Worm (Caenorhabditis elegans) whole organism, L1 larva: ENCODE data around the gene acdh-6.

Source experiments
- aha-1 ChIP-seq: fragments of 150-350 bp; optimal IDR thresholded peaks from 2 replicates; lab custom pipeline; 2014; ENCODE audit warnings: missing biosample characterization, missing genetic modification characterization
- blmp-1 ChIP-seq: fragments of 150-350 bp; optimal IDR thresholded peaks from 2 replicates; lab custom pipeline; 2014; ENCODE audit warnings: missing biosample characterization, missing genetic modification characterization
- ceh-8 ChIP-seq: fragments of 200-800 bp; sonication (Bioruptor generic); optimal IDR thresholded peaks from 2 replicates; lab custom pipeline; 2018; ENCODE audit warnings: mild to moderate bottlenecking, missing genetic modification characterization, moderate library complexity, missing compliant biosample characterization
- dsc-1 ChIP-seq: sonication (generic microtip); optimal IDR thresholded peaks from 2 replicates; lab custom pipeline; 2016; ENCODE audit warnings: mild to moderate bottlenecking, missing genetic modification characterization, missing compliant biosample characterization
- efl-3 ChIP-seq: fragments of 200-800 bp; sonication (Bioruptor generic); optimal IDR thresholded peaks from 2 replicates; lab custom pipeline; 2018; ENCODE audit warnings: mild to moderate bottlenecking, missing genetic modification characterization, missing compliant biosample characterization
- elt-3 ChIP-seq, 6 experiments: fragments of 150-350 bp in 1 of 6; sonication (generic microtip); optimal IDR thresholded peaks; 2 replicates each; lab custom pipeline; 2017 to 2018; ENCODE audit warnings: missing biosample characterization in 6 of 6, missing genetic modification characterization in 6 of 6, inconsistent platforms in 1 of 6
- ets-5 ChIP-seq: fragments of 200-800 bp; sonication (Bioruptor generic); IDR thresholded peaks from 2 replicates; pipeline ENCODE4 v1.3.6; 2022; ENCODE audit warnings: missing genetic modification characterization, missing compliant biosample characterization
- fkh-10 ChIP-seq: sonication (generic microtip); optimal IDR thresholded peaks from 2 replicates; lab custom pipeline; 2017; ENCODE audit warnings: missing biosample characterization, missing genetic modification reagents, missing genetic modification characterization
- hlh-17 ChIP-seq: fragments of 200-800 bp; sonication (Bioruptor generic); optimal IDR thresholded peaks from 2 replicates; lab custom pipeline; 2018; ENCODE audit warnings: missing genetic modification characterization, mild to moderate bottlenecking, missing compliant biosample characterization, moderate library complexity, borderline replicate concordance
- hlh-4 ChIP-seq: sonication (generic microtip); optimal IDR thresholded peaks from 2 replicates; lab custom pipeline; 2016; ENCODE audit warnings: mild to moderate bottlenecking, missing genetic modification characterization, missing compliant biosample characterization
- irx-1 ChIP-seq: sonication (generic microtip); optimal IDR thresholded peaks from 2 replicates; lab custom pipeline; 2016; ENCODE audit warnings: missing genetic modification characterization, missing compliant biosample characterization
- lin-14 ChIP-seq: fragments of 200-800 bp; sonication (Bioruptor generic); optimal IDR thresholded peaks from 2 replicates; lab custom pipeline; 2018; ENCODE audit warnings: mild to moderate bottlenecking, missing genetic modification characterization, moderate library complexity, missing compliant biosample characterization
- lin-35 ChIP-seq, 2 experiments: fragments of 150-350 bp; optimal IDR thresholded peaks; 2 replicates each; lab custom pipeline; 2014; ENCODE audit warnings: missing biosample characterization in 2 of 2, missing genetic modification characterization in 2 of 2, missing genetic modification reagents in 2 of 2
- lin-39 ChIP-seq: fragments of 150-350 bp; optimal IDR thresholded peaks from 2 replicates; lab custom pipeline; 2014; ENCODE audit warnings: missing biosample characterization, missing genetic modification reagents, missing genetic modification characterization
- lsy-2 ChIP-seq, 2 experiments: fragments of 150-350 bp; optimal IDR thresholded peaks; 2 replicates each; lab custom pipeline; 2014; ENCODE audit warnings: missing biosample characterization in 2 of 2, missing genetic modification characterization in 2 of 2
- mef-2 ChIP-seq: fragments of 150-350 bp; optimal IDR thresholded peaks from 2 replicates; lab custom pipeline; 2014; ENCODE audit warnings: missing biosample characterization, missing genetic modification characterization
- mep-1 ChIP-seq: fragments of 150-350 bp; optimal IDR thresholded peaks from 2 replicates; lab custom pipeline; 2014; ENCODE audit warnings: missing biosample characterization, missing genetic modification characterization
- nhr-11 ChIP-seq: fragments of 150-350 bp; optimal IDR thresholded peaks from 2 replicates; lab custom pipeline; 2014; ENCODE audit warnings: missing biosample characterization, missing genetic modification characterization
- nhr-20 ChIP-seq: sonication (generic microtip); optimal IDR thresholded peaks from 2 replicates; lab custom pipeline; 2016; ENCODE audit warnings: mild to moderate bottlenecking, missing genetic modification characterization, missing compliant biosample characterization
- nhr-77 ChIP-seq: fragments of 150-350 bp; optimal IDR thresholded peaks from 2 replicates; lab custom pipeline; 2014; ENCODE audit warnings: missing biosample characterization, missing genetic modification characterization
- nhr-85 ChIP-seq: sonication (generic microtip); peaks from one replicate; lab custom pipeline; 2016; ENCODE audit warnings: missing genetic modification characterization, inconsistent platforms, missing compliant biosample characterization
- nhr-90 ChIP-seq: sonication (generic microtip); optimal IDR thresholded peaks from 2 replicates; lab custom pipeline; 2016; ENCODE audit warnings: mild to moderate bottlenecking, missing genetic modification characterization, missing compliant biosample characterization; ENCODE audit not compliant: poor library complexity
- pag-3 ChIP-seq: sonication (generic microtip); optimal IDR thresholded peaks from 2 replicates; lab custom pipeline; 2017; ENCODE audit warnings: missing genetic modification characterization, mild to moderate bottlenecking, missing compliant biosample characterization, antibody characterized with exemption, borderline replicate concordance; ENCODE audit not compliant: insufficient read depth
- rnt-1 ChIP-seq: sonication (generic microtip); optimal IDR thresholded peaks from 2 replicates; lab custom pipeline; 2016; ENCODE audit warnings: mild to moderate bottlenecking, missing genetic modification characterization, moderate library complexity, missing compliant biosample characterization
- skn-1 ChIP-seq: fragments of 150-350 bp; optimal IDR thresholded peaks from 2 replicates; lab custom pipeline; 2014; ENCODE audit warnings: missing biosample characterization, missing genetic modification characterization
- tbx-2 ChIP-seq: sonication (generic microtip); optimal IDR thresholded peaks from 2 replicates; lab custom pipeline; 2016; ENCODE audit warnings: missing genetic modification characterization, missing compliant biosample characterization
- vab-15 ChIP-seq: sonication (generic microtip); optimal IDR thresholded peaks from 2 replicates; lab custom pipeline; 2017; ENCODE audit warnings: missing genotype, mild to moderate bottlenecking, missing genetic modification characterization, missing compliant biosample characterization
- xbp-1 ChIP-seq: sonication (generic microtip); optimal IDR thresholded peaks from 2 replicates; lab custom pipeline; 2016; ENCODE audit warnings: missing genetic modification characterization, missing compliant biosample characterization
- zag-1 ChIP-seq: fragments of 150-350 bp; optimal IDR thresholded peaks from 2 replicates; lab custom pipeline; 2014; ENCODE audit warnings: missing biosample characterization, missing genetic modification characterization
- ztf-11 ChIP-seq, 2 experiments: sonication (generic microtip); optimal IDR thresholded peaks; 2 replicates each; lab custom pipeline; 2016 to 2017; ENCODE audit warnings: missing genetic modification characterization in 2 of 2, missing biosample characterization in 1 of 2, missing compliant biosample characterization in 1 of 2

Gene acdh-6

DNA sequence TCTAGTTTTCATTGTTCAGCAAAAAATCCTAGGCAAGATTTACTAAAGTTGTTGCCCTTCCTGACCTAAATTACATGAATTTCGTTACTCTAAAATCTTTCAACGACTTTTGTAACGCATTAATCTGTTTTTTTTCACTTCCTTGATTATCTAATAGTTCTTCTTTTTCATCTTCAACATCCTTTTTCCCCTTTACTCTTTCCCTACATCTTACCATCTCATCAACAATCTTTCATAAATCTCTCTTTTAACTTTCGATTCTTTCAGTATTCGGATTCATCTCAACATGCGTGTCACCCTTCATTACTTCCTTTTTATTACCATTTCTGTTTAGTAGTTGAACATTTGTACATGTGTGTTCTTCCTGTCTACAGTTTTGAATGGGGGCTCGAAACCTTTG is 12.9 kb downstream of the acdh-6 start:
- no peak for TF ChIP-seq nhr-90 (tag; lab: Kevin White, UChicago)
- no peak for TF ChIP-seq skn-1
- TF ChIP-seq ceh-8 (GFP tag; lab: Kevin White, UChicago): no peak
- no peak for TF ChIP-seq fkh-10 (GFP tag; lab: Kevin White, UChicago)
- TF ChIP-seq blmp-1 (tag; lab: Kevin White, UChicago): peak; percentile 8
- peak; percentile 58 for TF ChIP-seq nhr-85 (tag; lab: Kevin White, UChicago)
- no peak for TF ChIP-seq lin-39 (tag; lab: Kevin White, UChicago)
- TF ChIP-seq, all 84 proteins: peak for 2

- TF ChIP-seq mef-2 (tag; lab: Kevin White, UChicago) (no peak), mep-1 (tag; lab: Kevin White, UChicago) (no peak), hlh-4 (tag; lab: Kevin White, UChicago) (no peak), blmp-1 (tag; lab: Kevin White, UChicago) (peak; percentile 56), tbx-2 (tag; lab: Kevin White, UChicago) (no peak)
Observed at ce11 chrIII:8574299-8574698, 13.4 kb downstream of the acdh-6 start.

- TF ChIP-seq ztf-11 (tag; optimal IDR thresholded peaks at IDR 0.05; lab: Kevin White, UChicago) (no peak), irx-1 (tag; lab: Kevin White, UChicago) (no peak), ets-5 (GFP tag; lab: Robert Waterston, UW) (no peak), nhr-11 (tag; lab: Kevin White, UChicago) (no peak), lsy-2 (tag; optimal IDR thresholded peaks at IDR 0.05; lab: Kevin White, UChicago) (peak in 1 of 2 experiments; percentile 0), lin-35 (GFP tag; optimal IDR thresholded peaks at IDR 0.05; lab: Kevin White, UChicago) (no peak), lin-14 (GFP tag; lab: Kevin White, UChicago) (peak; percentile 53), blmp-1 (tag; lab: Kevin White, UChicago) (peak; percentile 77), skn-1 (no peak), ceh-8 (GFP tag; lab: Kevin White, UChicago) (no peak), nhr-85 (tag; lab: Kevin White, UChicago) (peak; percentile 85), pag-3 (tag; lab: Kevin White, UChicago) (no peak), nhr-77 (tag; lab: Kevin White, UChicago) (no peak), zag-1 (no peak)
Observed at ce11 chrIII:8575359-8576101, 14.6 kb downstream of the acdh-6 start.

- TF ChIP-seq vab-15 (no peak), xbp-1 (tag; lab: Kevin White, UChicago) (no peak), aha-1 (tag; lab: Kevin White, UChicago) (no peak), nhr-85 (tag; lab: Kevin White, UChicago) (peak; percentile 90), hlh-4 (tag; lab: Kevin White, UChicago) (no peak), nhr-20 (tag; lab: Kevin White, UChicago) (peak; percentile 28), lin-35 (GFP tag; optimal IDR thresholded peaks at IDR 0.05; lab: Kevin White, UChicago) (no peak), efl-3 (GFP tag; lab: Kevin White, UChicago) (no peak), lin-14 (GFP tag; lab: Kevin White, UChicago) (peak; percentile 75), hlh-17 (GFP tag; lab: Kevin White, UChicago) (no peak), rnt-1 (tag; lab: Kevin White, UChicago) (peak; percentile 0), dsc-1 (tag; lab: Kevin White, UChicago) (no peak)
Observed at ce11 chrIII:8577534-8577933, 16.6 kb downstream of the acdh-6 start.

ce11 chrIII:8578381-8578780 is 17.4 kb downstream of the acdh-6 start:
- TF ChIP-seq lin-14 (GFP tag; lab: Kevin White, UChicago) (peak; percentile 22), elt-3 (tag; optimal IDR thresholded peaks at IDR 0.05; lab: Kevin White, UChicago) (no peak)
